Fruit fly (Drosophila melanogaster): ENCODE results near the gene CG15169.
A peak's percentile ranks its signal among the peaks of the same experiment; 100 is the strongest.

CG15169 gene

DNA sequence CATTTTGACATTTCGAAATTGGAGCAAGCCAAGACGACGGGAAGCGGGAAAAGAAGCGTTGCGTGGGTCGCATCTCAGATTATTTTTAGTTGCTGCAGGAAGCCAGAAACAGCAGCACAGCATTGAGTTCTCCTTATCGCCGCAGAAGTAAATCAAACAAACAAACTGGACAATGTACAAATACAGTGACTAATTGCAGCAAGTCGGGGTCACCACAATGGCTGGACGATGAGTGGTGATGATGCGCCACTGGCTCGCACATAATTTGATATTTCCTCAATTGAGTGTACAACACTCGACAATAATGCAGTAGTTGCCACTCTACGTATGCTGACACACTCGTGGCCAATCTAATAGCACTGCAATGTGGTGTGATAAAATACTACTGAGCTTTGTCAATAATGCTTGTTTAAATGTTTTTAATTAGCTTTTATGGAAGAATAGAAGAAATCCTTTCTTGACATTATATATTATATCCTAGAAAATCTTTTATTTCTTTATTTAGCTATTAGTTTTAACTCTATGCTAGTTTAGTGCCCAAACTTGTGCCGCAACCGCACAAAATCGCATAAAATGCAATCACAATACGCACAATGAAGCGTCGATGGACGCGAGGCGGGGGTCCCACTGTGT lies 8.8 kb upstream of the CG15169 start (continued):
- TF ChIP-seq nau (GFP tag; optimal IDR thresholded peaks at IDR 0.05) (no peak), CG8924 (tag; optimal IDR thresholded peaks at IDR 0.05) (peak; percentile 46), CG4424 (GFP tag; optimal IDR thresholded peaks at IDR 0.05) (peak; percentile 18), E2f2 (GFP tag; IDR thresholded peaks at IDR 0.05) (no peak), CG7963 (GFP tag; IDR thresholded peaks at IDR 0.05; ENCODE audit: partially characterized antibody) (no peak), crol (GFP tag; IDR thresholded peaks at IDR 0.05) (0 out of 2 replicates have a peak, but pooled peaks have one; percentile 9), lola (GFP tag; optimal IDR thresholded peaks at IDR 0.05) (peak in 1 of 3 experiments; percentile 40), sens (GFP tag) (peak; percentile 83), Ssrp (tag; optimal IDR thresholded peaks at IDR 0.05) (peak; percentile 31), CkIIα-i1 (GFP tag; IDR thresholded peaks at IDR 0.05) (no peak), jigr1 (GFP tag; IDR thresholded peaks at IDR 0.05) (no peak), row (GFP tag; IDR thresholded peaks at IDR 0.05) (peak; percentile 52), NfI (GFP tag; optimal IDR thresholded peaks at IDR 0.05) (no peak), tin (GFP tag; optimal IDR thresholded peaks at IDR 0.05) (no peak), Oli (tag; optimal IDR thresholded peaks at IDR 0.05) (peak; percentile 39), CG11696 (GFP tag; IDR thresholded peaks at IDR 0.05) (peak; percentile 91), dm (GFP tag; optimal IDR thresholded peaks at IDR 0.05) (no peak), toy (GFP tag; IDR thresholded peaks at IDR 0.05) (no peak), CG3163 (GFP tag; optimal IDR thresholded peaks at IDR 0.05) (no peak), B-H2 (GFP tag; optimal IDR thresholded peaks at IDR 0.05) (no peak), CG15269 (tag; optimal IDR thresholded peaks at IDR 0.05) (peak; percentile 28), dysf (GFP tag; IDR thresholded peaks at IDR 0.05) (no peak), CG34224 (GFP tag; IDR thresholded peaks at IDR 0.05; ENCODE audit: partially characterized antibody) (no peak), CG1233 (GFP tag; optimal IDR thresholded peaks at IDR 0.05) (no peak), z (GFP tag; IDR thresholded peaks at IDR 0.05) (peak; percentile 33; the same call in 1 of the 3 replicates), CG30431 (GFP tag; optimal IDR thresholded peaks at IDR 0.05) (peak; percentile 25), CG3995 (GFP tag; optimal IDR thresholded peaks at IDR 0.05) (no peak), eve (GFP tag; optimal IDR thresholded peaks at IDR 0.05) (peak in 1 of 2 experiments; percentile 34), abd-A (tag; optimal IDR thresholded peaks at IDR 0.05) (no peak), Xbp1 (GFP tag; optimal IDR thresholded peaks at IDR 0.05) (peak; percentile 20), pnt (GFP tag; optimal IDR thresholded peaks at IDR 0.05) (no peak), CG10209 (GFP tag; optimal IDR thresholded peaks at IDR 0.05) (peak; percentile 27), amos (GFP tag; IDR thresholded peaks at IDR 0.05; ENCODE audit: partially characterized antibody) (no peak), Blimp-1 (GFP tag; optimal IDR thresholded peaks at IDR 0.05) (peak; percentile 54), CG3281 (GFP tag; optimal IDR thresholded peaks at IDR 0.05) (no peak), trem (tag; optimal IDR thresholded peaks at IDR 0.05) (peak; percentile 32), nmo (GFP tag; optimal IDR thresholded peaks at IDR 0.05) (peak; percentile 58), CG10979 (tag; optimal IDR thresholded peaks at IDR 0.05) (peak; percentile 64), dpn (GFP tag; optimal IDR thresholded peaks at IDR 0.05) (peak in 1 of 2 experiments; percentile 0), CG4820 (GFP tag; optimal IDR thresholded peaks at IDR 0.05) (peak; percentile 18), CG17328 (GFP tag; IDR thresholded peaks at IDR 0.05) (peak; percentile 45), fu2 (GFP tag; optimal IDR thresholded peaks at IDR 0.05) (no peak), CG1529 (GFP tag; optimal IDR thresholded peaks at IDR 0.05) (peak; percentile 29), Sox100B (GFP tag; optimal IDR thresholded peaks at IDR 0.05) (peak; percentile 45), HmgZ (tag; optimal IDR thresholded peaks at IDR 0.05) (no peak), CG17361 (GFP tag; IDR thresholded peaks at IDR 0.05) (peak; percentile 32; the same call in 1 of the 3 replicates), schlank (tag; optimal IDR thresholded peaks at IDR 0.05) (no peak), ara (GFP tag; IDR thresholded peaks at IDR 0.05) (peak; percentile 69; the same call in 1 of the 2 replicates), CG2678 (tag; optimal IDR thresholded peaks at IDR 0.05) (peak; percentile 42), CG9932 (GFP tag; IDR thresholded peaks at IDR 0.05) (no peak)

All from whole organism, embryonic.